Worm (Caenorhabditis elegans) whole organism, L2 larva: Measurements from ENCODE around the gene brc-2.

Source experiments
- R02D3.7 ChIP-seq: fragments of 150-350 bp; optimal IDR thresholded peaks from 2 replicates; lab custom pipeline; 2014; ENCODE audit warnings: missing biosample characterization, missing genetic modification characterization
- egl-27 ChIP-seq: sonication (generic microtip); optimal IDR thresholded peaks from 3 replicates; lab custom pipeline; 2017; ENCODE audit warnings: missing biosample characterization, missing genetic modification reagents, missing genetic modification characterization
- elt-3 ChIP-seq: sonication (generic microtip); optimal IDR thresholded peaks from 2 replicates; lab custom pipeline; 2017; ENCODE audit warnings: missing biosample characterization, missing genetic modification characterization
- lsy-2 ChIP-seq, 2 experiments: fragments of 150-350 bp in 1 of 2; sonication (generic microtip) in 1 of 2; optimal IDR thresholded peaks; 2 replicates each; lab custom pipeline; 2014 to 2017; ENCODE audit warnings: missing biosample characterization in 2 of 2, missing genetic modification characterization in 2 of 2

ce11 chrIII:6888999-6889824, 13.7 kb downstream of the brc-2 start, which contains the start of the genes brd-1 and K04C2.2:
- TF ChIP-seq elt-3 (tag; lab: Kevin White, UChicago) (no peak), egl-27 (no peak), lsy-2 (tag; optimal IDR thresholded peaks at IDR 0.05; lab: Kevin White, UChicago) (peak in 1 of 2 experiments; percentile 56), R02D3.7 (tag; lab: Kevin White, UChicago) (no peak)
